Fruit fly (Drosophila melanogaster) whole organism, embryonic: ENCODE measurements around the gene GIIIspla2.
A peak's percentile ranks its signal among the peaks of the same experiment; 100 is the strongest.

Source experiments
- Aef1 ChIP-seq: fragments of 200-800 bp; sonication (Bioruptor generic); IDR thresholded peaks from 3 replicates; pipeline ENCODE4 v1.3.6; 2022; ENCODE audit warnings: missing biosample characterization, missing genetic modification characterization
- Bgb ChIP-seq: fragments of 200-800 bp; sonication (Bioruptor generic); IDR thresholded peaks from 2 replicates; pipeline ENCODE4 v1.3.6; 2022; ENCODE audit warnings: missing biosample characterization, missing genetic modification characterization; ENCODE audit not compliant: partially characterized antibody
- CG10147 ChIP-seq: fragments of 200-800 bp; sonication (Bioruptor generic); optimal IDR thresholded peaks from 2 replicates; lab custom pipeline; 2019; ENCODE audit warnings: missing biosample characterization, mild to moderate bottlenecking, missing genetic modification characterization, moderate library complexity
- CG10654 ChIP-seq: fragments of 200-800 bp; sonication (Bioruptor generic); optimal IDR thresholded peaks from 2 replicates; lab custom pipeline; 2016; ENCODE audit warnings: missing biosample characterization, missing genetic modification characterization
- CG11504 ChIP-seq: fragments of 200-800 bp; sonication (Bioruptor generic); optimal IDR thresholded peaks from 3 replicates; lab custom pipeline; 2019; ENCODE audit warnings: missing biosample characterization, mild to moderate bottlenecking, missing genetic modification characterization, moderate library complexity
- CG11695 ChIP-seq: fragments of 200-800 bp; sonication (Bioruptor generic); IDR thresholded peaks from 3 replicates; pipeline ENCODE4 v1.3.6; 2022; ENCODE audit warnings: missing biosample characterization, missing genetic modification characterization
- CG12236 ChIP-seq: fragments of 200-800 bp; sonication (Bioruptor generic); optimal IDR thresholded peaks from 2 replicates; lab custom pipeline; 2016; ENCODE audit warnings: missing biosample characterization, missing genetic modification characterization
- CG13624 ChIP-seq: fragments of 200-800 bp; sonication (Bioruptor generic); optimal IDR thresholded peaks from 2 replicates; lab custom pipeline; 2016; ENCODE audit warnings: missing biosample characterization, missing genetic modification characterization
- CG14441 ChIP-seq: fragments of 200-800 bp; sonication (Bioruptor generic); IDR thresholded peaks from 2 replicates; pipeline ENCODE4 v1.3.6; 2022; ENCODE audit warnings: missing biosample characterization, missing genetic modification characterization
- CG14710 ChIP-seq: fragments of 200-800 bp; sonication (Bioruptor generic); optimal IDR thresholded peaks from 3 replicates; lab custom pipeline; 2019; ENCODE audit warnings: missing biosample characterization, mild to moderate bottlenecking, missing genetic modification characterization, moderate library complexity
- CG16863 ChIP-seq: fragments of 200-800 bp; sonication (Bioruptor generic); optimal IDR thresholded peaks from 3 replicates; lab custom pipeline; 2016; ENCODE audit warnings: missing biosample characterization, missing genetic modification characterization
- CG17361 ChIP-seq: fragments of 200-800 bp; sonication (Bioruptor generic); IDR thresholded peaks from 3 replicates; pipeline ENCODE4 v1.3.6; 2022; ENCODE audit warnings: missing biosample characterization, missing genetic modification characterization
- CG17568 ChIP-seq: fragments of 200-800 bp; sonication (Bioruptor generic); optimal IDR thresholded peaks from 2 replicates; lab custom pipeline; 2018; ENCODE audit warnings: missing biosample characterization, mild to moderate bottlenecking, missing genetic modification characterization, moderate library complexity
- CG18599 ChIP-seq: fragments of 200-800 bp; sonication (Bioruptor generic); optimal IDR thresholded peaks from 3 replicates; lab custom pipeline; 2017; ENCODE audit warnings: missing biosample characterization, missing genetic modification characterization, mild to moderate bottlenecking, moderate library complexity, missing genetic modification reagents
- CG2889 ChIP-seq: fragments of 200-800 bp; sonication (Bioruptor generic); IDR thresholded peaks from 3 replicates; pipeline ENCODE4 v1.3.6; 2022; ENCODE audit warnings: missing biosample characterization, missing genetic modification characterization
- CG30020 ChIP-seq: fragments of 200-800 bp; optimal IDR thresholded peaks from 2 replicates; lab custom pipeline; 2019; ENCODE audit warnings: missing biosample characterization, mild to moderate bottlenecking, missing genetic modification characterization, moderate library complexity
- CG31224 ChIP-seq: fragments of 200-800 bp; sonication (Bioruptor generic); IDR thresholded peaks from 2 replicates; pipeline ENCODE4 v1.3.6; 2022; ENCODE audit warnings: missing biosample characterization, missing genetic modification characterization
- CG3163 ChIP-seq: fragments of 200-800 bp; sonication (Bioruptor generic); optimal IDR thresholded peaks from 3 replicates; lab custom pipeline; 2016; ENCODE audit warnings: missing biosample characterization, missing genetic modification characterization
- CG42726 ChIP-seq: fragments of 200-800 bp; sonication (Bioruptor generic); IDR thresholded peaks from 2 replicates; pipeline ENCODE4 v1.3.6; 2022; ENCODE audit warnings: missing biosample characterization, missing genetic modification characterization; ENCODE audit not compliant: partially characterized antibody
- CG4707 ChIP-seq: fragments of 200-800 bp; sonication (Bioruptor generic); optimal IDR thresholded peaks from 2 replicates; lab custom pipeline; 2018; ENCODE audit warnings: missing biosample characterization, mild to moderate bottlenecking, missing genetic modification characterization, moderate library complexity
- CG4730 ChIP-seq: fragments of 200-800 bp; sonication (Bioruptor generic); IDR thresholded peaks from 2 replicates; pipeline ENCODE4 v1.3.6; 2022; ENCODE audit warnings: missing biosample characterization, missing genetic modification characterization
- CG6654 ChIP-seq: fragments of 200-800 bp; sonication (Bioruptor generic); optimal IDR thresholded peaks from 2 replicates; lab custom pipeline; 2017; ENCODE audit warnings: missing biosample characterization, mild to moderate bottlenecking, missing genetic modification characterization
- CG7271 ChIP-seq: fragments of 200-800 bp; sonication (Bioruptor generic); optimal IDR thresholded peaks from 2 replicates; lab custom pipeline; 2018; ENCODE audit warnings: missing biosample characterization, mild to moderate bottlenecking, missing genetic modification characterization, moderate library complexity
- CG8089 ChIP-seq: fragments of 200-800 bp; sonication (Bioruptor generic); optimal IDR thresholded peaks from 3 replicates; lab custom pipeline; 2016; ENCODE audit warnings: missing biosample characterization, missing genetic modification characterization
- CG8290 ChIP-seq, 3 experiments: fragments of 200-800 bp; sonication (Bioruptor generic); optimal IDR thresholded peaks; 2 replicates each; lab custom pipeline; 2016 to 2019; ENCODE audit warnings: missing biosample characterization in 3 of 3, missing genetic modification characterization in 3 of 3, mild to moderate bottlenecking in 2 of 3, moderate library complexity in 1 of 3
- CG8359 ChIP-seq: fragments of 200-800 bp; sonication (Bioruptor generic); optimal IDR thresholded peaks from 2 replicates; lab custom pipeline; 2017; ENCODE audit warnings: missing biosample characterization, mild to moderate bottlenecking, missing genetic modification characterization, borderline replicate concordance
- CG8478 ChIP-seq: fragments of >200 bp; optimal IDR thresholded peaks from 2 replicates; lab custom pipeline; 2018
- CG8924 ChIP-seq: fragments of 200-800 bp; optimal IDR thresholded peaks from 3 replicates; lab custom pipeline; 2019; ENCODE audit warnings: missing biosample characterization, mild to moderate bottlenecking, missing genetic modification characterization, moderate library complexity
- CG9932 ChIP-seq: fragments of 200-800 bp; sonication (Bioruptor generic); IDR thresholded peaks from 2 replicates; pipeline ENCODE4 v1.3.6; 2022; ENCODE audit warnings: missing biosample characterization, missing genetic modification characterization
- Dek ChIP-seq: fragments of 200-800 bp; sonication (Bioruptor generic); optimal IDR thresholded peaks from 3 replicates; lab custom pipeline; 2019; ENCODE audit warnings: missing biosample characterization, mild to moderate bottlenecking, missing genetic modification characterization, moderate library complexity
- Drgx ChIP-seq: fragments of 200-800 bp; sonication (Bioruptor generic); IDR thresholded peaks from 2 replicates; pipeline ENCODE4 v1.3.6; 2022; ENCODE audit warnings: missing biosample characterization, missing genetic modification characterization
- E2f1 ChIP-seq: fragments of 200-800 bp; sonication (Bioruptor generic); IDR thresholded peaks from 2 replicates; pipeline ENCODE4 v1.3.6; 2022; ENCODE audit warnings: missing biosample characterization, missing genetic modification characterization
- Fer2 ChIP-seq: fragments of 200-800 bp; sonication (Bioruptor generic); optimal IDR thresholded peaks from 2 replicates; lab custom pipeline; 2018; ENCODE audit warnings: missing biosample characterization, mild to moderate bottlenecking, missing genetic modification characterization, moderate library complexity
- Hmx ChIP-seq: fragments of 200-800 bp; sonication (Bioruptor generic); optimal IDR thresholded peaks from 2 replicates; lab custom pipeline; 2016; ENCODE audit warnings: missing biosample characterization, missing genetic modification characterization
- Kr ChIP-seq: fragments of 200-800 bp; sonication (Bioruptor generic); optimal IDR thresholded peaks from 2 replicates; lab custom pipeline; 2017; ENCODE audit warnings: missing biosample characterization, mild to moderate bottlenecking, missing genetic modification characterization
- Mrtf ChIP-seq: fragments of 200-800 bp; sonication (Bioruptor generic); IDR thresholded peaks from 3 replicates; pipeline ENCODE4 v1.3.6; 2022; ENCODE audit warnings: missing biosample characterization, missing genetic modification characterization
- Oli ChIP-seq: fragments of 200-800 bp; sonication (Bioruptor generic); optimal IDR thresholded peaks from 2 replicates; lab custom pipeline; 2018; ENCODE audit warnings: missing biosample characterization, mild to moderate bottlenecking, missing genetic modification characterization, moderate library complexity
- Sox102F ChIP-seq: fragments of 200-800 bp; sonication (Bioruptor generic); optimal IDR thresholded peaks from 2 replicates; lab custom pipeline; 2018; ENCODE audit warnings: missing biosample characterization, mild to moderate bottlenecking, missing genetic modification characterization, moderate library complexity
- YL-1 ChIP-seq: fragments of 200-800 bp; sonication (Bioruptor generic); optimal IDR thresholded peaks from 3 replicates; lab custom pipeline; 2017; ENCODE audit warnings: missing biosample characterization, mild to moderate bottlenecking, missing genetic modification characterization
- ap ChIP-seq: fragments of 200-800 bp; sonication (Bioruptor generic); IDR thresholded peaks from 2 replicates; pipeline ENCODE4 v1.3.6; 2022; ENCODE audit warnings: missing biosample characterization, missing genetic modification characterization
- az2 ChIP-seq: fragments of 200-800 bp; sonication (Bioruptor generic); optimal IDR thresholded peaks from 3 replicates; lab custom pipeline; 2016; ENCODE audit warnings: missing biosample characterization, missing genetic modification characterization
- br ChIP-seq: fragments of >200 bp; optimal IDR thresholded peaks from 2 replicates; lab custom pipeline; 2017
- dati ChIP-seq: fragments of 200-800 bp; sonication (Bioruptor generic); IDR thresholded peaks from 2 replicates; pipeline ENCODE4 v1.3.6; 2022; ENCODE audit warnings: missing biosample characterization, missing genetic modification characterization
- eve ChIP-seq, 2 experiments: fragments of >200 bp; optimal IDR thresholded peaks; 2 replicates each; lab custom pipeline; 2017; ENCODE audit warnings: missing biosample characterization in 2 of 2, missing genetic modification characterization in 2 of 2
- fru ChIP-seq: fragments of >200 bp; optimal IDR thresholded peaks from 2 replicates; lab custom pipeline; 2017
- gem ChIP-seq: fragments of 200-800 bp; sonication (Bioruptor generic); optimal IDR thresholded peaks from 2 replicates; lab custom pipeline; 2019; ENCODE audit warnings: missing biosample characterization, mild to moderate bottlenecking, missing genetic modification characterization, moderate library complexity
- maf-S ChIP-seq: fragments of 200-800 bp; sonication (Bioruptor generic); optimal IDR thresholded peaks from 2 replicates; lab custom pipeline; 2016; ENCODE audit warnings: missing biosample characterization, missing genetic modification characterization
- sens ChIP-seq: fragments of 200-800 bp; sonication (Bioruptor generic); peaks from one replicate; lab custom pipeline; 2016; ENCODE audit warnings: missing biosample characterization, missing genetic modification characterization
- sug ChIP-seq: fragments of 200-800 bp; optimal IDR thresholded peaks from 2 replicates; lab custom pipeline; 2019; ENCODE audit warnings: missing biosample characterization, mild to moderate bottlenecking, missing genetic modification characterization, moderate library complexity
- tin ChIP-seq: fragments of 200-800 bp; sonication (Bioruptor generic); optimal IDR thresholded peaks from 3 replicates; lab custom pipeline; 2016; ENCODE audit warnings: missing biosample characterization, missing genetic modification characterization
- tx ChIP-seq: fragments of 200-800 bp; sonication (Bioruptor generic); optimal IDR thresholded peaks from 2 replicates; lab custom pipeline; 2016; ENCODE audit warnings: missing biosample characterization, missing genetic modification characterization
- wor ChIP-seq: fragments of 200-800 bp; sonication (Bioruptor generic); IDR thresholded peaks from 2 replicates; pipeline ENCODE4 v1.3.6; 2022; ENCODE audit warnings: missing biosample characterization, missing genetic modification characterization

Gene GIIIspla2

DNA sequence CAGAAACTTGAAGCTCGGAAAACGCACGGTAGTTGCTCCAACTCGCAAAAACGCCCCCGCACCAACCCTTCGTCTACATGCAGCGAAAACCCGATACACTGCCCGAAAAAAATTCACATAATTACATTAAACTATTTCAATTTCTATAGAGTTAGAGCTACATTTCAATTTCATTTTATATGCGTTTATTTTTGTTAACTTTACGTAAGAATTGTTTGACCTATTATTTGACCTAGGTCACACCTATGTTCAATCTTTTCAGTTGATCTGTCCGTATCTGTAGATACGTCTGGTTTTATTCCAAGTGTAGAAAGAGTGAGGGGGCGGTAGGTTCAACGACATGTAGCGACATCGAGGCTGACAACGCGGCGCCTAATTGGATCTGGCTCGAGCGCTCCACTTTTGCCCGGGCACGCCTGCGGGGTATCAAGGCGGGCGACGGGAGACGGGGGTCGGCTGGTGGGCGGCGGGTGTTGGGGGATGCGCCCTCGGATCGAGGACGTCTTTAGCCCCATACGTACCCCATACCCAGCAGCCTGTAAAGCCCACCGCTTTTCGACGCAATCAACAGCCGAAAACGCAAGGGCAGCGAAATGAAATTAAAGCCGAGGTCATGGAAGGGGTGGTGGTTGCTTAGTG, 45.4 kb downstream of the GIIIspla2 start (continued):
- TF ChIP-seq CG4707 (GFP tag; lab: Kevin White, UChicago) (no peak), Hmx (no peak), CG11504 (tag; lab: Kevin White, UChicago) (peak; percentile 67), CG14441 (GFP tag; lab: Robert Waterston, UW) (no peak), CG16863 (GFP tag; lab: Kevin White, UChicago) (no peak), fru (lab: Kevin White, UChicago) (no peak), CG30020 (tag; lab: Kevin White, UChicago) (no peak), Dek (tag; lab: Kevin White, UChicago) (no peak), CG8359 (GFP tag; lab: Kevin White, UChicago) (no peak), CG2889 (GFP tag; lab: Robert Waterston, UW) (no peak), br (lab: Kevin White, UChicago) (no peak), CG31224 (GFP tag; lab: Robert Waterston, UW) (no peak), CG6654 (no peak), CG12236 (no peak), sug (tag; lab: Kevin White, UChicago) (no peak), ap (no peak), CG13624 (GFP tag; lab: Kevin White, UChicago) (no peak), az2 (GFP tag; lab: Kevin White, UChicago) (peak; percentile 14), CG8478 (lab: Kevin White, UChicago) (no peak), CG11695 (GFP tag; lab: Robert Waterston, UW) (peak; percentile 65), CG3163 (GFP tag; lab: Kevin White, UChicago) (no peak), CG9932 (GFP tag; lab: Robert Waterston, UW) (no peak), dati (GFP tag; lab: Robert Waterston, UW) (no peak), wor (GFP tag; lab: Robert Waterston, UW) (no peak), CG7271 (no peak), Aef1 (GFP tag; lab: Robert Waterston, UW) (no peak), Sox102F (GFP tag; lab: Kevin White, UChicago) (peak; percentile 25), CG42726 (GFP tag; lab: Robert Waterston, UW) (no peak), gem (tag; lab: Kevin White, UChicago) (peak; percentile 56), CG10654 (GFP tag; lab: Kevin White, UChicago) (no peak), tin (no peak), Mrtf (GFP tag; lab: Robert Waterston, UW) (no peak), CG8924 (tag; lab: Kevin White, UChicago) (peak; percentile 18), YL-1 (no peak), CG8290 (GFP tag; optimal IDR thresholded peaks at IDR 0.05; lab: Kevin White, UChicago) (no peak), CG8290 (tag; optimal IDR thresholded peaks at IDR 0.05; lab: Kevin White, UChicago) (no peak), CG17361 (GFP tag; lab: Robert Waterston, UW) (0 out of 3 replicates have a peak, but pooled peaks have one; percentile 24), Bgb (GFP tag; lab: Robert Waterston, UW) (no peak), eve (GFP tag; optimal IDR thresholded peaks at IDR 0.05; lab: Kevin White, UChicago) (no peak), E2f1 (GFP tag; lab: Robert Waterston, UW) (no peak; the same call in 1 of the 2 replicates), CG18599 (GFP tag; lab: Kevin White, UChicago) (peak; percentile 61), Kr (GFP tag; lab: Kevin White, UChicago) (no peak), Fer2 (no peak), CG17568 (GFP tag; lab: Kevin White, UChicago) (no peak), tx (GFP tag; lab: Kevin White, UChicago) (no peak), maf-S (GFP tag; lab: Kevin White, UChicago) (no peak), Oli (peak; percentile 37), CG14710 (tag; lab: Kevin White, UChicago) (no peak), Drgx (GFP tag; lab: Robert Waterston, UW) (peak; percentile 53), CG8089 (GFP tag; lab: Kevin White, UChicago) (no peak), CG10147 (GFP tag; lab: Kevin White, UChicago) (no peak), CG4730 (GFP tag; lab: Robert Waterston, UW) (no peak), sens (peak; percentile 35)
